Fruit fly (Drosophila melanogaster) whole organism, embryonic: Measurements from ENCODE around the gene CG13720.

Experiments used
- Atf3 ChIP-seq: fragments of 200-800 bp; sonication (Bioruptor generic); optimal IDR thresholded peaks from 3 replicates; lab custom pipeline; 2016; ENCODE audit warnings: missing biosample characterization, missing genetic modification characterization
- CG10209 ChIP-seq: fragments of 200-800 bp; sonication (Bioruptor generic); optimal IDR thresholded peaks from 3 replicates; lab custom pipeline; 2017; ENCODE audit warnings: missing biosample characterization, mild to moderate bottlenecking, missing genetic modification characterization, missing genetic modification reagents
- CG1024 ChIP-seq: fragments of 200-800 bp; sonication (Bioruptor generic); IDR thresholded peaks from 2 replicates; pipeline ENCODE4 v1.3.6; 2022; ENCODE audit warnings: missing biosample characterization, missing genetic modification characterization
- CG10565 ChIP-seq: fragments of 200-800 bp; sonication (Bioruptor generic); optimal IDR thresholded peaks from 3 replicates; lab custom pipeline; 2016; ENCODE audit warnings: missing biosample characterization, mild to moderate bottlenecking, missing genetic modification characterization
- CG10654 ChIP-seq: fragments of 200-800 bp; sonication (Bioruptor generic); optimal IDR thresholded peaks from 2 replicates; lab custom pipeline; 2016; ENCODE audit warnings: missing biosample characterization, missing genetic modification characterization
- CG12155 ChIP-seq: fragments of 200-800 bp; sonication (Bioruptor generic); optimal IDR thresholded peaks from 3 replicates; lab custom pipeline; 2016; ENCODE audit warnings: missing biosample characterization, missing genetic modification characterization
- CG14441 ChIP-seq: fragments of 200-800 bp; sonication (Bioruptor generic); IDR thresholded peaks from 2 replicates; pipeline ENCODE4 v1.3.6; 2022; ENCODE audit warnings: missing biosample characterization, missing genetic modification characterization
- CG14860 ChIP-seq: fragments of 200-800 bp; sonication (Bioruptor generic); IDR thresholded peaks from 3 replicates; pipeline ENCODE4 v1.3.6; 2022; ENCODE audit warnings: missing biosample characterization, missing genetic modification characterization; ENCODE audit not compliant: partially characterized antibody
- CG18619 ChIP-seq: fragments of 200-800 bp; sonication (Bioruptor generic); optimal IDR thresholded peaks from 3 replicates; lab custom pipeline; 2017; ENCODE audit warnings: missing biosample characterization, mild to moderate bottlenecking, missing genetic modification characterization
- CG18764 ChIP-seq: fragments of 200-800 bp; sonication (Bioruptor generic); optimal IDR thresholded peaks from 3 replicates; lab custom pipeline; 2016; ENCODE audit warnings: missing biosample characterization, missing genetic modification characterization
- CG5953 ChIP-seq: fragments of 200-800 bp; sonication (Bioruptor generic); IDR thresholded peaks from 2 replicates; pipeline ENCODE4 v1.3.6; 2022; ENCODE audit warnings: missing biosample characterization, missing genetic modification characterization
- CG7271 ChIP-seq: fragments of 200-800 bp; sonication (Bioruptor generic); optimal IDR thresholded peaks from 2 replicates; lab custom pipeline; 2018; ENCODE audit warnings: missing biosample characterization, mild to moderate bottlenecking, missing genetic modification characterization, moderate library complexity
- CG8290 ChIP-seq, 3 experiments: fragments of 200-800 bp; sonication (Bioruptor generic); optimal IDR thresholded peaks; 2 replicates each; lab custom pipeline; 2016 to 2019; ENCODE audit warnings: missing biosample characterization in 3 of 3, missing genetic modification characterization in 3 of 3, mild to moderate bottlenecking in 2 of 3, moderate library complexity in 1 of 3
- CG9609 ChIP-seq: fragments of 200-800 bp; sonication (Bioruptor generic); optimal IDR thresholded peaks from 3 replicates; lab custom pipeline; 2016; ENCODE audit warnings: missing biosample characterization, missing genetic modification characterization
- Camta ChIP-seq: fragments of 200-800 bp; sonication (Bioruptor generic); optimal IDR thresholded peaks from 2 replicates; lab custom pipeline; 2016; ENCODE audit warnings: missing biosample characterization, missing genetic modification characterization
- D19A ChIP-seq: fragments of 200-800 bp; optimal IDR thresholded peaks from 3 replicates; lab custom pipeline; 2019; ENCODE audit warnings: missing biosample characterization, mild to moderate bottlenecking, missing genetic modification characterization, moderate library complexity
- Elba2 ChIP-seq: fragments of 200-800 bp; sonication (Bioruptor generic); optimal IDR thresholded peaks from 3 replicates; lab custom pipeline; 2016; ENCODE audit warnings: missing biosample characterization, missing genetic modification characterization
- Kr ChIP-seq: fragments of 200-800 bp; sonication (Bioruptor generic); optimal IDR thresholded peaks from 2 replicates; lab custom pipeline; 2017; ENCODE audit warnings: missing biosample characterization, mild to moderate bottlenecking, missing genetic modification characterization
- Lhr ChIP-seq: fragments of 200-800 bp; sonication (Bioruptor generic); optimal IDR thresholded peaks from 3 replicates; lab custom pipeline; 2017; ENCODE audit warnings: mild to moderate bottlenecking, missing biosample characterization, missing genetic modification reagents, missing genetic modification characterization
- MESR4 ChIP-seq: fragments of 200-800 bp; sonication (Bioruptor generic); optimal IDR thresholded peaks from 2 replicates; lab custom pipeline; 2018; ENCODE audit warnings: missing biosample characterization, mild to moderate bottlenecking, missing genetic modification characterization, moderate library complexity
- Med ChIP-seq: fragments of 200-800 bp; sonication (Bioruptor generic); peaks from one replicate; lab custom pipeline; 2016; ENCODE audit warnings: missing biosample characterization, missing genetic modification characterization, mild to moderate bottlenecking, inconsistent platforms, moderate library complexity
- Meics ChIP-seq: fragments of 200-800 bp; sonication (Bioruptor generic); optimal IDR thresholded peaks from 2 replicates; lab custom pipeline; 2017; ENCODE audit warnings: missing biosample characterization, mild to moderate bottlenecking, missing genetic modification characterization
- Mes4 ChIP-seq: fragments of 200-800 bp; sonication (Bioruptor generic); optimal IDR thresholded peaks from 2 replicates; lab custom pipeline; 2016; ENCODE audit warnings: missing biosample characterization, missing genetic modification characterization
- NFAT ChIP-seq: fragments of 200-800 bp; sonication (Bioruptor generic); IDR thresholded peaks from 2 replicates; pipeline ENCODE4 v1.3.6; 2022; ENCODE audit warnings: missing biosample characterization, missing genetic modification characterization
- Neu2 ChIP-seq: fragments of 200-800 bp; sonication (Bioruptor generic); optimal IDR thresholded peaks from 3 replicates; lab custom pipeline; 2016; ENCODE audit warnings: missing biosample characterization, missing genetic modification characterization, borderline replicate concordance
- Pdp1 ChIP-seq, 2 experiments: fragments of 200-800 bp; sonication (Bioruptor generic); optimal IDR thresholded peaks; 3 replicates each; lab custom pipeline; 2016; ENCODE audit warnings: missing biosample characterization in 2 of 2, missing genetic modification characterization in 2 of 2, mild to moderate bottlenecking in 1 of 2, moderate library complexity in 1 of 2
- Sry-β ChIP-seq: fragments of 200-800 bp; sonication (Bioruptor generic); optimal IDR thresholded peaks from 2 replicates; lab custom pipeline; 2018; ENCODE audit warnings: missing biosample characterization, mild to moderate bottlenecking, missing genetic modification characterization, moderate library complexity
- Ssrp ChIP-seq: fragments of 200-800 bp; sonication (Bioruptor generic); optimal IDR thresholded peaks from 2 replicates; lab custom pipeline; 2018; ENCODE audit warnings: missing biosample characterization, mild to moderate bottlenecking, missing genetic modification characterization, moderate library complexity
- Vsx1 ChIP-seq: fragments of 200-800 bp; sonication (Bioruptor generic); optimal IDR thresholded peaks from 2 replicates; lab custom pipeline; 2017; ENCODE audit warnings: missing biosample characterization, mild to moderate bottlenecking, missing genetic modification characterization, missing genetic modification reagents
- abd-A ChIP-seq: fragments of 200-800 bp; sonication (Bioruptor generic); optimal IDR thresholded peaks from 3 replicates; lab custom pipeline; 2019; ENCODE audit warnings: missing biosample characterization, mild to moderate bottlenecking, missing genetic modification characterization, moderate library complexity
- al ChIP-seq: fragments of 200-800 bp; sonication (Bioruptor generic); IDR thresholded peaks from 2 replicates; pipeline ENCODE4 v1.3.6; 2022; ENCODE audit warnings: missing biosample characterization, missing genetic modification characterization
- amos ChIP-seq: fragments of 200-800 bp; sonication (Bioruptor generic); IDR thresholded peaks from 2 replicates; pipeline ENCODE4 v1.3.6; 2022; ENCODE audit warnings: missing biosample characterization, missing genetic modification characterization; ENCODE audit not compliant: partially characterized antibody
- bab2 ChIP-seq: fragments of 200-800 bp; sonication (Bioruptor generic); optimal IDR thresholded peaks from 2 replicates; lab custom pipeline; 2016; ENCODE audit warnings: missing biosample characterization, missing genetic modification characterization
- btn ChIP-seq: fragments of 200-800 bp; sonication (Bioruptor generic); optimal IDR thresholded peaks from 2 replicates; lab custom pipeline; 2016; ENCODE audit warnings: missing biosample characterization, missing genetic modification characterization
- chif ChIP-seq, 2 experiments: fragments of 200-800 bp; sonication (Bioruptor generic); optimal IDR thresholded peaks; 3 replicates each; lab custom pipeline; 2016; ENCODE audit warnings: missing biosample characterization in 2 of 2, missing genetic modification characterization in 2 of 2
- chinmo ChIP-seq: fragments of 200-800 bp; sonication (Bioruptor generic); IDR thresholded peaks from 4 replicates; pipeline ENCODE4 v1.3.6; 2022; ENCODE audit warnings: missing biosample characterization, missing genetic modification characterization; ENCODE audit not compliant: partially characterized antibody
- chm ChIP-seq: fragments of 200-800 bp; sonication (Bioruptor generic); IDR thresholded peaks from 2 replicates; pipeline ENCODE4 v1.3.6; 2022; ENCODE audit warnings: missing biosample characterization, missing genetic modification characterization
- crc ChIP-seq: fragments of 200-800 bp; sonication (Bioruptor generic); optimal IDR thresholded peaks from 2 replicates; lab custom pipeline; 2016; ENCODE audit warnings: missing biosample characterization, missing genetic modification characterization
- cwo ChIP-seq: fragments of 200-800 bp; sonication (Bioruptor generic); optimal IDR thresholded peaks from 3 replicates; lab custom pipeline; 2017; ENCODE audit warnings: missing biosample characterization, missing genetic modification characterization, mild to moderate bottlenecking, moderate library complexity, missing genetic modification reagents
- fd64A ChIP-seq: fragments of 200-800 bp; sonication (Bioruptor generic); optimal IDR thresholded peaks from 3 replicates; lab custom pipeline; 2018; ENCODE audit warnings: missing biosample characterization, mild to moderate bottlenecking, missing genetic modification characterization
- ham ChIP-seq: fragments of 200-800 bp; sonication (Bioruptor generic); IDR thresholded peaks from 2 replicates; pipeline ENCODE4 v1.3.6; 2022; ENCODE audit warnings: missing biosample characterization, missing genetic modification characterization
- kni ChIP-seq: fragments of 200-800 bp; sonication (Bioruptor generic); optimal IDR thresholded peaks from 3 replicates; lab custom pipeline; 2017; ENCODE audit warnings: mild to moderate bottlenecking, missing biosample characterization, missing genetic modification reagents, missing genetic modification characterization
- lola ChIP-seq, 3 experiments: fragments of >200 bp in 2 of 3; fragments of 200-800 bp in 1 of 3; sonication (Bioruptor generic) in 1 of 3; optimal IDR thresholded peaks; 2 replicates each; lab custom pipeline; 2017 to 2019; ENCODE audit warnings: missing biosample characterization in 3 of 3, missing genetic modification characterization in 3 of 3, mild to moderate bottlenecking in 1 of 3, moderate library complexity in 1 of 3
- nom ChIP-seq: fragments of 200-800 bp; sonication (Bioruptor generic); optimal IDR thresholded peaks from 2 replicates; lab custom pipeline; 2017; ENCODE audit warnings: missing biosample characterization, missing genetic modification characterization, mild to moderate bottlenecking, moderate library complexity, missing genetic modification reagents
- onecut ChIP-seq: fragments of 200-800 bp; sonication (Bioruptor generic); IDR thresholded peaks from 2 replicates; pipeline ENCODE4 v1.3.6; 2022; ENCODE audit warnings: missing biosample characterization, missing genetic modification characterization
- seq ChIP-seq: fragments of 200-800 bp; sonication (Bioruptor generic); IDR thresholded peaks from 2 replicates; pipeline ENCODE4 v1.3.6; 2022; ENCODE audit warnings: missing biosample characterization, missing genetic modification characterization
- tin ChIP-seq: fragments of 200-800 bp; sonication (Bioruptor generic); optimal IDR thresholded peaks from 3 replicates; lab custom pipeline; 2016; ENCODE audit warnings: missing biosample characterization, missing genetic modification characterization
- unc-4 ChIP-seq: fragments of 200-800 bp; sonication (Bioruptor generic); IDR thresholded peaks from 2 replicates; pipeline ENCODE4 v1.3.6; 2022; ENCODE audit warnings: missing biosample characterization, missing genetic modification characterization; ENCODE audit not compliant: partially characterized antibody
- wdn ChIP-seq: fragments of 200-800 bp; sonication (Bioruptor generic); IDR thresholded peaks from 2 replicates; pipeline ENCODE4 v1.3.6; 2022; ENCODE audit warnings: missing biosample characterization, missing genetic modification characterization

CG13720 gene

dm6 chr3L:4474946-4475470 lies 25.3 kb downstream of the CG13720 start (continued):
- peak; percentile 2 for TF ChIP-seq bab2 (GFP tag; lab: Kevin White, UChicago)
- TF ChIP-seq CG12155 (GFP tag; lab: Kevin White, UChicago), result peak; percentile 33
- TF ChIP-seq CG14441, result no peak
- no peak for TF ChIP-seq CG8290 (GFP tag; optimal IDR thresholded peaks at IDR 0.05; lab: Kevin White, UChicago)
- peak; percentile 55 to 81 for TF ChIP-seq CG8290 (tag; optimal IDR thresholded peaks at IDR 0.05; lab: Kevin White, UChicago)
- TF ChIP-seq fd64A (GFP tag; lab: Kevin White, UChicago), result peak; percentile 90
- TF ChIP-seq CG18619 (GFP tag; lab: Kevin White, UChicago), result peak; percentile 85
- TF ChIP-seq Sry-β, result peak; percentile 67
- peak; percentile 81 for TF ChIP-seq CG5953 (GFP tag; lab: Robert Waterston, UW)
- no peak for TF ChIP-seq amos (GFP tag; lab: Robert Waterston, UW)
- peak; percentile 77 for TF ChIP-seq CG18764 (GFP tag; lab: Kevin White, UChicago)
- peak; percentile 45; the same call in 1 of the 2 replicates for TF ChIP-seq wdn (GFP tag; lab: Robert Waterston, UW)
- no peak for TF ChIP-seq CG14860 (GFP tag; lab: Robert Waterston, UW)
- TF ChIP-seq nom (GFP tag; lab: Kevin White, UChicago), result no peak
- TF ChIP-seq chm (GFP tag; lab: Robert Waterston, UW), result peak; percentile 89; the same call in 1 of the 2 replicates
- peak; percentile 94 for TF ChIP-seq CG7271 (tag; lab: Kevin White, UChicago)
- no peak for TF ChIP-seq al (GFP tag; lab: Robert Waterston, UW)
- TF ChIP-seq tin (GFP tag; lab: Kevin White, UChicago), result peak; percentile 55
- peak; percentile 50 for TF ChIP-seq Atf3
- TF ChIP-seq lola (GFP tag; optimal IDR thresholded peaks at IDR 0.05; lab: Kevin White, UChicago), result no peak
- no peak for TF ChIP-seq Ssrp (tag; lab: Kevin White, UChicago)
- peak; percentile 79 for TF ChIP-seq Camta (GFP tag; lab: Kevin White, UChicago)
- TF ChIP-seq chif (GFP tag; optimal IDR thresholded peaks at IDR 0.05; lab: Kevin White, UChicago), result peak; percentile 27 to 64
- TF ChIP-seq btn, result peak; percentile 48
- peak; percentile 57 for TF ChIP-seq MESR4 (GFP tag; lab: Kevin White, UChicago)
- peak; percentile 70 for TF ChIP-seq cwo
- TF ChIP-seq CG9609 (GFP tag; lab: Kevin White, UChicago), result peak; percentile 29
- TF ChIP-seq Kr (GFP tag; lab: Kevin White, UChicago), result no peak
- peak; percentile 39 to 66 for TF ChIP-seq Pdp1 (GFP tag; optimal IDR thresholded peaks at IDR 0.05; lab: Kevin White, UChicago)
- TF ChIP-seq kni (GFP tag; lab: Kevin White, UChicago), result peak; percentile 58
- peak; percentile 75 for TF ChIP-seq seq (GFP tag; lab: Robert Waterston, UW)
- no peak for TF ChIP-seq CG10565
- TF ChIP-seq CG10209 (GFP tag; lab: Kevin White, UChicago), result peak; percentile 77
- TF ChIP-seq Elba2, result no peak
- TF ChIP-seq Lhr (GFP tag; lab: Kevin White, UChicago), result peak; percentile 78
- TF ChIP-seq unc-4, result no peak
- peak; percentile 36 for TF ChIP-seq crc (GFP tag; lab: Kevin White, UChicago)
- peak; percentile 74 for TF ChIP-seq CG10654
- peak; percentile 93 for TF ChIP-seq Meics (GFP tag; lab: Kevin White, UChicago)
- peak; percentile 40; the same call in 1 of the 2 replicates for TF ChIP-seq NFAT (GFP tag; lab: Robert Waterston, UW)
- TF ChIP-seq Vsx1 (GFP tag; lab: Kevin White, UChicago), result peak; percentile 91
- TF ChIP-seq abd-A (tag; lab: Kevin White, UChicago), result peak; percentile 84
- TF ChIP-seq CG1024 (GFP tag; lab: Robert Waterston, UW), result peak; percentile 65
- peak; percentile 76 for TF ChIP-seq Mes4
- TF ChIP-seq Neu2 (GFP tag; lab: Kevin White, UChicago), result no peak
- TF ChIP-seq Med, result peak; percentile 99
- no peak for TF ChIP-seq ham (GFP tag; lab: Robert Waterston, UW)
- no peak for TF ChIP-seq chinmo
- no peak for TF ChIP-seq D19A (tag; lab: Kevin White, UChicago)
- TF ChIP-seq onecut (GFP tag; lab: Robert Waterston, UW), result peak; percentile 79
